Fruit fly (Drosophila melanogaster) whole organism, embryonic: ENCODE results near the gene endos.

Experiments
- Adf1 ChIP-seq: fragments of 200-800 bp; sonication (Bioruptor generic); IDR thresholded peaks from 2 replicates; pipeline ENCODE4 v1.3.6; 2022; ENCODE audit warnings: missing biosample characterization, missing genetic modification characterization
- CG13123 ChIP-seq: fragments of 200-800 bp; sonication (Bioruptor generic); optimal IDR thresholded peaks from 2 replicates; lab custom pipeline; 2016; ENCODE audit warnings: missing biosample characterization, missing genetic modification characterization
- CG13424 ChIP-seq: fragments of 200-800 bp; sonication (Bioruptor generic); optimal IDR thresholded peaks from 2 replicates; lab custom pipeline; 2019; ENCODE audit warnings: missing biosample characterization, mild to moderate bottlenecking, missing genetic modification characterization, moderate library complexity
- CG9817 ChIP-seq: fragments of 200-800 bp; sonication (Bioruptor generic); optimal IDR thresholded peaks from 2 replicates; lab custom pipeline; 2018; ENCODE audit warnings: missing biosample characterization, mild to moderate bottlenecking, missing genetic modification characterization, moderate library complexity
- Dad ChIP-seq: fragments of 200-800 bp; sonication (Bioruptor generic); optimal IDR thresholded peaks from 3 replicates; lab custom pipeline; 2016; ENCODE audit warnings: missing biosample characterization, missing genetic modification characterization
- Dbx ChIP-seq: fragments of 200-800 bp; sonication (Bioruptor generic); IDR thresholded peaks from 3 replicates; pipeline ENCODE4 v1.3.6; 2022; ENCODE audit warnings: missing biosample characterization, missing genetic modification characterization
- HLH54F ChIP-seq: fragments of 200-800 bp; sonication (Bioruptor generic); optimal IDR thresholded peaks from 3 replicates; lab custom pipeline; 2016; ENCODE audit warnings: missing biosample characterization, missing genetic modification characterization
- NFAT ChIP-seq: fragments of 200-800 bp; sonication (Bioruptor generic); IDR thresholded peaks from 2 replicates; pipeline ENCODE4 v1.3.6; 2022; ENCODE audit warnings: missing biosample characterization, missing genetic modification characterization
- ara ChIP-seq: fragments of 200-800 bp; sonication (Bioruptor generic); IDR thresholded peaks from 2 replicates; pipeline ENCODE4 v1.3.6; 2022; ENCODE audit warnings: missing biosample characterization, missing genetic modification characterization
- nerfin-1 ChIP-seq: fragments of 200-800 bp; sonication (Bioruptor generic); optimal IDR thresholded peaks from 3 replicates; lab custom pipeline; 2019; ENCODE audit warnings: missing biosample characterization, mild to moderate bottlenecking, missing genetic modification characterization, moderate library complexity
- odd ChIP-seq: fragments of 200-800 bp; sonication (Bioruptor generic); optimal IDR thresholded peaks from 2 replicates; lab custom pipeline; 2017; ENCODE audit warnings: missing biosample characterization, mild to moderate bottlenecking, missing genetic modification characterization
- pan ChIP-seq, 4 experiments: fragments of >200 bp in 3 of 4; fragments of 200-800 bp in 1 of 4; sonication (Bioruptor generic) in 1 of 4; optimal IDR thresholded peaks in 3 of 4; IDR thresholded peaks in 1 of 4; 2 replicates each; pipeline versions ENCODE4 v1.3.6 to Lab custom; 2017 to 2022; ENCODE audit warnings: missing biosample characterization in 2 of 4, missing genetic modification characterization in 2 of 4, mixed read lengths in 1 of 4

- TF ChIP-seq odd (GFP tag; lab: Kevin White, UChicago) (no peak), CG9817 (tag; lab: Kevin White, UChicago) (no peak), pan (optimal IDR thresholded peaks at IDR 0.05; lab: Kevin White, UChicago) (no peak), pan (GFP tag; optimal IDR thresholded peaks at IDR 0.05 in 1 of 2, IDR thresholded peaks at IDR 0.05 in 1 of 2) (no peak), NFAT (GFP tag; lab: Robert Waterston, UW) (no peak), HLH54F (GFP tag; lab: Kevin White, UChicago) (no peak), Dad (no peak), nerfin-1 (tag; lab: Kevin White, UChicago) (no peak), CG13424 (tag; lab: Kevin White, UChicago) (no peak), ara (GFP tag; lab: Robert Waterston, UW) (no peak), Dbx (GFP tag; lab: Robert Waterston, UW) (no peak), CG13123 (no peak), Adf1 (GFP tag; lab: Robert Waterston, UW) (no peak)
Observed at dm6 chr3L:14053806-14054205, 22.3 kb upstream of the endos start.
